Worm (Caenorhabditis elegans) whole organism, late embryonic: ENCODE data around the gene ZC84.6.

Source experiments
- elt-2 ChIP-seq: sonication (generic microtip); optimal IDR thresholded peaks from 2 replicates; lab custom pipeline; 2016; ENCODE audit warnings: missing genetic modification reagents, missing genetic modification characterization, missing compliant biosample characterization
- gmeb-2 ChIP-seq: sonication (generic microtip); optimal IDR thresholded peaks from 2 replicates; lab custom pipeline; 2016; ENCODE audit warnings: missing genetic modification characterization, inconsistent platforms, missing compliant biosample characterization
- hlh-8 ChIP-seq: sonication (generic microtip); optimal IDR thresholded peaks from 2 replicates; lab custom pipeline; 2016; ENCODE audit warnings: missing genotype, missing genetic modification characterization, missing compliant biosample characterization
- lim-6 ChIP-seq: sonication (generic microtip); optimal IDR thresholded peaks from 2 replicates; lab custom pipeline; 2016; ENCODE audit warnings: missing genetic modification characterization, missing compliant biosample characterization
- nhr-11 ChIP-seq: fragments of 150-350 bp; optimal IDR thresholded peaks from 2 replicates; lab custom pipeline; 2014; ENCODE audit warnings: missing biosample characterization, missing genetic modification characterization
- pag-3 ChIP-seq: sonication (generic microtip); optimal IDR thresholded peaks from 2 replicates; lab custom pipeline; 2016; ENCODE audit warnings: missing compliant biosample characterization, missing genetic modification characterization, borderline replicate concordance
- pha-4 ChIP-seq: fragments of 150-350 bp; optimal IDR thresholded peaks from 2 replicates; lab custom pipeline; 2018; ENCODE audit warnings: missing biosample characterization, missing genetic modification reagents, missing genetic modification characterization

DNA sequence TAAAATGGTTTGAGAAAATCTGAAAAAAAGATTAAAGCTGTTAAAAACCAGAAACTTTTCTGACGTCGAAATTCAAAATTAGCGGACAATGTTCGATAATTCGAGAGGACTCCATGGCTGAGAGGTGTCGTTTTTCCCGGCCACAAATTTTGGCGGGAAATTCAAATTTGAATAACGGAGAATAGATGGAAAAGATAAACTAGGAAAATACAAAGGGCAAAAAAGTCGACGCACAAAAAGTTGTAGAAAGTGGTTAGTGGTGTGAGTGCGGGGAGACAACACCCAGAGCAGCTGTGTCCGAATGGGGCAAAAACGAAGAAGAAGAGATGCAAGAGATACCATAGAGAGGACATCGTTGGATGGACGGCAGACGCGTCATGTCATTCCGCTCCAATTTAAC, 8.4 kb downstream of the ZC84.6 start, which contains the start of gene cls-3:
- TF ChIP-seq pag-3 (tag; lab: Kevin White, UChicago): no peak
- no peak for TF ChIP-seq lim-6 (tag; lab: Kevin White, UChicago)
- TF ChIP-seq nhr-11: no peak
- peak; percentile 71 for TF ChIP-seq hlh-8 (tag; lab: Kevin White, UChicago)
- TF ChIP-seq pha-4 (tag; lab: Kevin White, UChicago): no peak
- TF ChIP-seq gmeb-2 (tag; lab: Kevin White, UChicago): no peak
- no peak for TF ChIP-seq elt-2
